Fruit fly (Drosophila melanogaster): ENCODE measurements around the gene CG10300.

- TF ChIP-seq pan (optimal IDR thresholded peaks at IDR 0.05): no peak
- TF ChIP-seq usp (GFP tag; optimal IDR thresholded peaks at IDR 0.05): no peak
- TF ChIP-seq psq (optimal IDR thresholded peaks at IDR 0.05): no peak
- TF ChIP-seq EcR (GFP tag; optimal IDR thresholded peaks at IDR 0.05): no peak
These were observed 29.1 kb upstream of the CG10300 start, which contains the start of gene CG16710 for dm6 chr3R:23682203-23682602.

All from whole organism.